Fruit fly (Drosophila melanogaster): Measurements from ENCODE around the gene sr.

DNA sequence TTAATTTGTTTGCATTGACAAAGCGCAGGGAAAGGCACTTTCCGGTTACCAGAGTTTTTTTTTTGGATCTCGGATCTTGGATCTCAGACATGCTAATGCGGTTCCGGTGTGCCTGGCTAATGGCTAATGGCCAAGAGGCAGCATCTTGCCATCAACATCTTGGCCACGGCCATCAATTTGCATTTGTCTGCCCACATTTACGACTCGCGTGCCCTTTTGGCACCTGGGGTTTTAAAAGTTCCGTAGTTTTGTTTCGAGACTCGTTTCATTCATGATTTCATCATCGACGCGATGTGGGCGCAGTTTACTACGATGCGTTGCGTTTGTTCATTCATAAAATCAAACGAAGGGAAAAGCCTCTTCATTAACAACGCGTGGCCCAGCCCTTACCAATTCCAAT is 15.5 kb downstream of the sr start:
- TF ChIP-seq salr (GFP tag; optimal IDR thresholded peaks at IDR 0.05) (no peak), achi (GFP tag; optimal IDR thresholded peaks at IDR 0.05) (no peak), Sox15 (GFP tag; optimal IDR thresholded peaks at IDR 0.05) (no peak), CG32006 (GFP tag; optimal IDR thresholded peaks at IDR 0.05) (no peak), CG6854 (GFP tag; optimal IDR thresholded peaks at IDR 0.05) (no peak), CG6792 (GFP tag; optimal IDR thresholded peaks at IDR 0.05) (no peak), Hr38 (GFP tag; optimal IDR thresholded peaks at IDR 0.05) (no peak), Lpt (GFP tag; optimal IDR thresholded peaks at IDR 0.05) (no peak), acj6 (GFP tag; optimal IDR thresholded peaks at IDR 0.05) (no peak), ss (GFP tag; optimal IDR thresholded peaks at IDR 0.05) (no peak)

Measured in whole organism, prepupa.